Worm (Caenorhabditis elegans) whole organism, late embryonic: ENCODE measurements around the gene ZC487.1.

Experiments used
- dve-1 ChIP-seq: sonication (generic microtip); optimal IDR thresholded peaks from 2 replicates; lab custom pipeline; 2017; ENCODE audit warnings: antibody characterized with exemption, mild to moderate bottlenecking, missing genetic modification characterization, missing compliant biosample characterization
- nhr-11 ChIP-seq: fragments of 150-350 bp; optimal IDR thresholded peaks from 2 replicates; lab custom pipeline; 2014; ENCODE audit warnings: missing biosample characterization, missing genetic modification characterization
- pag-3 ChIP-seq: sonication (generic microtip); optimal IDR thresholded peaks from 2 replicates; lab custom pipeline; 2016; ENCODE audit warnings: missing compliant biosample characterization, missing genetic modification characterization, borderline replicate concordance
- rnt-1 ChIP-seq: sonication (generic microtip); optimal IDR thresholded peaks from 2 replicates; lab custom pipeline; 2016; ENCODE audit warnings: missing genetic modification characterization, missing compliant biosample characterization
- zip-5 ChIP-seq: sonication (generic microtip); optimal IDR thresholded peaks from 2 replicates; lab custom pipeline; 2016; ENCODE audit warnings: missing genetic modification characterization, missing compliant biosample characterization

DNA sequence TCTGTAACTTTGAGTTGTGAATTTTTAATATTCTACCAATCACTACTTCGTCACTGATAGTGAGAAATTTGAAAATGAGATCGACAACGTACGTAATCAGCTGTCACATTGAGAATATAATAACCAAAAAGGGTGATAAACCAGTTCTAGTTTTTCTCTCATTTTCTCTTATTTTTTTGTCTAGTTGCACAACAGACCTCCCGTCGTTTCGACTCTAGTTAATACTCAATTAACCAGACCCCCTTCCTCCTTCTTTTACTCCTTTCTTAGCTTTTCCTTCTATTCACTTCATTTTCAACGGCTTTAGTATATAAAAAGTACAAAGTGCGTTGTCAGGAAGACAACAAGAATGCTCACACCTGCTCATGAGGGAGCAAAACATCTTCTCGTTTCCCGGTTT, at the start of gene ZC487.1:
- TF ChIP-seq pag-3 (tag; lab: Kevin White, UChicago), result no peak
- TF ChIP-seq zip-5, result no peak
- no peak for TF ChIP-seq nhr-11 (tag; lab: Kevin White, UChicago)
- TF ChIP-seq rnt-1 (tag; lab: Kevin White, UChicago), result no peak
- no peak for TF ChIP-seq dve-1 (tag; lab: Kevin White, UChicago)
